Fruit fly (Drosophila melanogaster): Measurements from ENCODE around the gene PH4alphaMP.

Gene PH4alphaMP

DNA sequence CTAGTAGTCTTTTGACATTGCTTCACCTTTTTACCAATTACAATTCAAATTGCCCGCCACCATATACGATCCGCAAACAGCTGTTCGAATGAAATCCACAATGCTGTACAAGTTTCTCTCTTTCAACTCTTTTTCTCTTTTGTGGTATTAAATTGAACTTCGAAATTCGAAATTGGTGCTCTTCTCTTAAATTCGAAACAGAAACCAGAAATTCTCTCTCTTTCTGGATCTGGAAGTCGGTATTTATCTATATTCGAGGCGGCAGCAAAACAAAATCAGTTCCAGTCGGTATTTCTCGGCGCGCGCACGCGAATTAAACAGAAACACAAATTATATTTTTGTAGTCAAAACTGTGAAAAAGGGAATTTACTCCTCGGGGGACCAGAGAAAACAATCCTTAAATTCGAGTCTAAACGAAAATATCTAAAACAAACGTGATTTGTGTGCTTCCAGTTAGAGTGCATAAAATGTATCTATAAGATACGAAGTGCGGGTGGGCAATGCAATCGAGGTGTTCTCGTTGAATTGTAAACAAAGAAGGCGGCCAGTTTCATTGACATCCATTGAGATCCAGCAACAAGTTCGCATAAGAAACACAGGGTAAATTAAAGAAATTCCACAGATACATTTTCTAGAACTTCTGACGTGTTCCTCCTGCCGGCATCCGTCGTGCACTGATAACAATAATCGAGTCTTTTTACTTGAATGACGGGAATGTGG lies 30.0 kb downstream of the PH4alphaMP start, which contains the start of gene PH4alphaEFB (continued):
- TF ChIP-seq zfh2 (GFP tag; optimal IDR thresholded peaks at IDR 0.05) (no peak), CG5180 (GFP tag; optimal IDR thresholded peaks at IDR 0.05) (no peak), gsb-n (tag; optimal IDR thresholded peaks at IDR 0.05) (peak; percentile 78), Sox102F (GFP tag; optimal IDR thresholded peaks at IDR 0.05) (no peak), HLH4C (GFP tag; IDR thresholded peaks at IDR 0.05; ENCODE audit: partially characterized antibody) (0 out of 3 replicates have a peak, but pooled peaks have one; percentile 37), exex (tag; optimal IDR thresholded peaks at IDR 0.05) (no peak), CG15479 (GFP tag; optimal IDR thresholded peaks at IDR 0.05) (no peak), cad (GFP tag; optimal IDR thresholded peaks at IDR 0.05) (no peak), CG12104 (GFP tag; optimal IDR thresholded peaks at IDR 0.05) (no peak), ato (GFP tag; IDR thresholded peaks at IDR 0.05; ENCODE audit: partially characterized antibody) (no peak), CG12769 (tag; optimal IDR thresholded peaks at IDR 0.05) (peak; percentile 78), BEAF-32 (GFP tag; optimal IDR thresholded peaks at IDR 0.05) (no peak), CG2875 (GFP tag; optimal IDR thresholded peaks at IDR 0.05) (no peak), sisA (GFP tag; IDR thresholded peaks at IDR 0.05) (no peak), crol (GFP tag; IDR thresholded peaks at IDR 0.05) (no peak), chinmo (GFP tag; IDR thresholded peaks at IDR 0.05; ENCODE audit: partially characterized antibody) (peak; percentile 56; the same call in 1 of the 4 replicates), CG30020 (tag; optimal IDR thresholded peaks at IDR 0.05) (peak; percentile 7), Blimp-1 (GFP tag; optimal IDR thresholded peaks at IDR 0.05) (no peak), Sox100B (GFP tag; optimal IDR thresholded peaks at IDR 0.05) (no peak), CoRest (tag; optimal IDR thresholded peaks at IDR 0.05) (no peak), B-H2 (GFP tag; optimal IDR thresholded peaks at IDR 0.05) (peak; percentile 7), crc (GFP tag; optimal IDR thresholded peaks at IDR 0.05) (no peak), Eip74EF (GFP tag; optimal IDR thresholded peaks at IDR 0.05) (peak in 1 of 2 experiments; percentile 34), CG15073 (GFP tag; optimal IDR thresholded peaks at IDR 0.05) (no peak), Scr (GFP tag; IDR thresholded peaks at IDR 0.05; ENCODE audit: partially characterized antibody) (no peak), fd3F (GFP tag; optimal IDR thresholded peaks at IDR 0.05) (no peak), gcm (GFP tag; optimal IDR thresholded peaks at IDR 0.05) (peak; percentile 64), CG34422 (GFP tag; IDR thresholded peaks at IDR 0.05) (peak; percentile 56; the same call in 2 of the 3 replicates), gro (GFP tag; optimal IDR thresholded peaks at IDR 0.05) (no peak), CG18599 (GFP tag; optimal IDR thresholded peaks at IDR 0.05) (no peak), ken (GFP tag; IDR thresholded peaks at IDR 0.05) (no peak), Usf (GFP tag; optimal IDR thresholded peaks at IDR 0.05) (no peak), YL-1 (GFP tag; optimal IDR thresholded peaks at IDR 0.05) (peak; percentile 27), odd (GFP tag; optimal IDR thresholded peaks at IDR 0.05) (peak; percentile 1), bsh (GFP tag; optimal IDR thresholded peaks at IDR 0.05) (no peak), grn (GFP tag; optimal IDR thresholded peaks at IDR 0.05) (no peak), sens (GFP tag) (peak; percentile 94), chm (GFP tag; IDR thresholded peaks at IDR 0.05) (no peak; the same call in 1 of the 2 replicates), Optix (GFP tag; IDR thresholded peaks at IDR 0.05) (no peak), Dek (tag; optimal IDR thresholded peaks at IDR 0.05) (no peak), wek (GFP tag; optimal IDR thresholded peaks at IDR 0.05) (peak; percentile 3), CG17829 (tag; optimal IDR thresholded peaks at IDR 0.05) (peak; percentile 25), gce (GFP tag; IDR thresholded peaks at IDR 0.05) (no peak), sens-2 (GFP tag; IDR thresholded peaks at IDR 0.05) (peak; percentile 33; the same call in 1 of the 2 replicates), chif (GFP tag; optimal IDR thresholded peaks at IDR 0.05) (no peak), CG12942 (GFP tag; optimal IDR thresholded peaks at IDR 0.05) (no peak), CG7987 (GFP tag; optimal IDR thresholded peaks at IDR 0.05) (peak; percentile 8), MBD-R2 (GFP tag; IDR thresholded peaks at IDR 0.05) (no peak)
